Fruit fly (Drosophila melanogaster) whole organism, embryonic: ENCODE data around the gene CG5071.
A peak's percentile ranks its signal among the peaks of the same experiment; 100 is the strongest.

Experiments
- Adf1 ChIP-seq: fragments of 200-800 bp; sonication (Bioruptor generic); IDR thresholded peaks from 2 replicates; pipeline ENCODE4 v1.3.6; 2022; ENCODE audit warnings: missing biosample characterization, missing genetic modification characterization
- Asciz ChIP-seq: fragments of 200-800 bp; sonication (Bioruptor generic); optimal IDR thresholded peaks from 2 replicates; lab custom pipeline; 2017; ENCODE audit warnings: missing biosample characterization, mild to moderate bottlenecking, missing genetic modification characterization, missing genetic modification reagents
- CG10959 ChIP-seq: fragments of 200-800 bp; sonication (Bioruptor generic); IDR thresholded peaks from 2 replicates; pipeline ENCODE4 v1.3.6; 2022; ENCODE audit warnings: missing biosample characterization, missing genetic modification characterization
- CG11247 ChIP-seq: fragments of 200-800 bp; sonication (Bioruptor generic); IDR thresholded peaks from 2 replicates; pipeline ENCODE4 v1.3.6; 2022; ENCODE audit warnings: missing biosample characterization, missing genetic modification characterization
- CG12071 ChIP-seq: fragments of 200-800 bp; sonication (Bioruptor generic); optimal IDR thresholded peaks from 3 replicates; lab custom pipeline; 2018; ENCODE audit warnings: missing biosample characterization, mild to moderate bottlenecking, missing genetic modification characterization
- CG13624 ChIP-seq: fragments of 200-800 bp; sonication (Bioruptor generic); optimal IDR thresholded peaks from 2 replicates; lab custom pipeline; 2016; ENCODE audit warnings: missing biosample characterization, missing genetic modification characterization
- CG14667 ChIP-seq: fragments of 200-800 bp; sonication (Bioruptor generic); IDR thresholded peaks from 2 replicates; pipeline ENCODE4 v1.3.6; 2022; ENCODE audit warnings: missing biosample characterization, missing genetic modification characterization
- CG15269 ChIP-seq: fragments of 200-800 bp; sonication (Bioruptor generic); optimal IDR thresholded peaks from 2 replicates; lab custom pipeline; 2018; ENCODE audit warnings: missing biosample characterization, mild to moderate bottlenecking, missing genetic modification characterization, moderate library complexity
- CG16815 ChIP-seq: fragments of 200-800 bp; sonication (Bioruptor generic); optimal IDR thresholded peaks from 3 replicates; lab custom pipeline; 2017; ENCODE audit warnings: missing biosample characterization, mild to moderate bottlenecking, missing genetic modification characterization
- CG17802 ChIP-seq: fragments of 200-800 bp; sonication (Bioruptor generic); optimal IDR thresholded peaks from 2 replicates; lab custom pipeline; 2018; ENCODE audit warnings: missing biosample characterization, mild to moderate bottlenecking, missing genetic modification characterization, moderate library complexity
- CG18262 ChIP-seq: fragments of 200-800 bp; optimal IDR thresholded peaks from 3 replicates; lab custom pipeline; 2019; ENCODE audit warnings: missing biosample characterization, mild to moderate bottlenecking, missing genetic modification characterization, moderate library complexity
- CG2678 ChIP-seq: fragments of 200-800 bp; sonication (Bioruptor generic); optimal IDR thresholded peaks from 3 replicates; lab custom pipeline; 2019; ENCODE audit warnings: missing biosample characterization, mild to moderate bottlenecking, missing genetic modification characterization, moderate library complexity
- CG3065 ChIP-seq: fragments of 200-800 bp; sonication (Bioruptor generic); optimal IDR thresholded peaks from 2 replicates; lab custom pipeline; 2016; ENCODE audit warnings: missing biosample characterization, missing genetic modification characterization
- CG3163 ChIP-seq: fragments of 200-800 bp; sonication (Bioruptor generic); optimal IDR thresholded peaks from 3 replicates; lab custom pipeline; 2016; ENCODE audit warnings: missing biosample characterization, missing genetic modification characterization
- CG33213 ChIP-seq: fragments of 200-800 bp; sonication (Bioruptor generic); optimal IDR thresholded peaks from 3 replicates; lab custom pipeline; 2016; ENCODE audit warnings: missing biosample characterization, missing genetic modification characterization
- CG42726 ChIP-seq: fragments of 200-800 bp; sonication (Bioruptor generic); IDR thresholded peaks from 2 replicates; pipeline ENCODE4 v1.3.6; 2022; ENCODE audit warnings: missing biosample characterization, missing genetic modification characterization; ENCODE audit not compliant: partially characterized antibody
- CG4730 ChIP-seq: fragments of 200-800 bp; sonication (Bioruptor generic); IDR thresholded peaks from 2 replicates; pipeline ENCODE4 v1.3.6; 2022; ENCODE audit warnings: missing biosample characterization, missing genetic modification characterization
- CG7271 ChIP-seq: fragments of 200-800 bp; sonication (Bioruptor generic); optimal IDR thresholded peaks from 2 replicates; lab custom pipeline; 2018; ENCODE audit warnings: missing biosample characterization, mild to moderate bottlenecking, missing genetic modification characterization, moderate library complexity
- CG8765 ChIP-seq: fragments of 200-800 bp; sonication (Bioruptor generic); IDR thresholded peaks from 2 replicates; pipeline ENCODE4 v1.3.6; 2022; ENCODE audit warnings: missing biosample characterization, missing genetic modification characterization
- CG8944 ChIP-seq: fragments of 200-800 bp; sonication (Bioruptor generic); optimal IDR thresholded peaks from 3 replicates; lab custom pipeline; 2016; ENCODE audit warnings: missing biosample characterization, missing genetic modification characterization
- CG9437 ChIP-seq: fragments of 200-800 bp; sonication (Bioruptor generic); optimal IDR thresholded peaks from 2 replicates; lab custom pipeline; 2018; ENCODE audit warnings: missing biosample characterization, mild to moderate bottlenecking, missing genetic modification characterization
- CrebB ChIP-seq: fragments of 200-800 bp; sonication (Bioruptor generic); optimal IDR thresholded peaks from 3 replicates; lab custom pipeline; 2018; ENCODE audit warnings: missing biosample characterization, mild to moderate bottlenecking, missing genetic modification characterization
- D ChIP-seq, 2 experiments: fragments of 200-800 bp in 1 of 2; fragments of >200 bp in 1 of 2; sonication (Bioruptor generic) in 1 of 2; optimal IDR thresholded peaks; 2 replicates in 1 of 2; 3 replicates in 1 of 2; lab custom pipeline; 2017; ENCODE audit warnings: mild to moderate bottlenecking in 1 of 2, missing biosample characterization in 1 of 2, missing genetic modification characterization in 1 of 2, missing genetic modification reagents in 1 of 2
- Dip2 ChIP-seq: fragments of 200-800 bp; sonication (Bioruptor generic); IDR thresholded peaks from 2 replicates; pipeline ENCODE4 v1.3.6; 2022; ENCODE audit warnings: missing biosample characterization, missing genetic modification characterization
- Doc2 ChIP-seq: fragments of 200-800 bp; sonication (Bioruptor generic); IDR thresholded peaks from 2 replicates; pipeline ENCODE4 v1.3.6; 2022; ENCODE audit warnings: missing biosample characterization, missing genetic modification characterization
- Ets65A ChIP-seq: fragments of 200-800 bp; sonication (Bioruptor generic); peaks from one replicate; lab custom pipeline; 2016; ENCODE audit warnings: missing biosample characterization, missing genetic modification characterization
- Ets97D ChIP-seq: fragments of 200-800 bp; sonication (Bioruptor generic); optimal IDR thresholded peaks from 3 replicates; lab custom pipeline; 2016; ENCODE audit warnings: missing biosample characterization, missing genetic modification characterization
- Fer3 ChIP-seq: fragments of 200-800 bp; sonication (Bioruptor generic); optimal IDR thresholded peaks from 2 replicates; lab custom pipeline; 2018; ENCODE audit warnings: missing biosample characterization, mild to moderate bottlenecking, missing genetic modification characterization, moderate library complexity
- HLH54F ChIP-seq: fragments of 200-800 bp; sonication (Bioruptor generic); optimal IDR thresholded peaks from 3 replicates; lab custom pipeline; 2016; ENCODE audit warnings: missing biosample characterization, missing genetic modification characterization
- Med ChIP-seq: fragments of 200-800 bp; sonication (Bioruptor generic); peaks from one replicate; lab custom pipeline; 2016; ENCODE audit warnings: missing biosample characterization, missing genetic modification characterization, mild to moderate bottlenecking, inconsistent platforms, moderate library complexity
- Myb ChIP-seq: fragments of 200-800 bp; sonication (Bioruptor generic); optimal IDR thresholded peaks from 2 replicates; lab custom pipeline; 2016; ENCODE audit warnings: missing biosample characterization, missing genetic modification characterization
- ac ChIP-seq: fragments of 200-800 bp; sonication (Bioruptor generic); optimal IDR thresholded peaks from 3 replicates; lab custom pipeline; 2017; ENCODE audit warnings: missing biosample characterization, mild to moderate bottlenecking, missing genetic modification characterization
- ash1 ChIP-seq: fragments of 200-800 bp; sonication (Bioruptor generic); optimal IDR thresholded peaks from 2 replicates; lab custom pipeline; 2018; ENCODE audit warnings: missing biosample characterization, mild to moderate bottlenecking, missing genetic modification characterization
- ewg ChIP-seq: fragments of 200-800 bp; sonication (Bioruptor generic); optimal IDR thresholded peaks from 3 replicates; lab custom pipeline; 2017; ENCODE audit warnings: mild to moderate bottlenecking, missing biosample characterization, missing genetic modification reagents, missing genetic modification characterization
- ftz-f1 ChIP-seq: fragments of 200-800 bp; sonication (Bioruptor generic); optimal IDR thresholded peaks from 2 replicates; lab custom pipeline; 2016; ENCODE audit warnings: missing biosample characterization, missing genetic modification characterization
- fu2 ChIP-seq: fragments of 200-800 bp; sonication (Bioruptor generic); optimal IDR thresholded peaks from 2 replicates; lab custom pipeline; 2016; ENCODE audit warnings: missing biosample characterization, missing genetic modification characterization
- hth ChIP-seq: fragments of >200 bp; optimal IDR thresholded peaks from 2 replicates; lab custom pipeline; 2017; ENCODE audit warnings: inconsistent platforms
- jigr1 ChIP-seq: fragments of 200-800 bp; sonication (Bioruptor generic); IDR thresholded peaks from 3 replicates; pipeline ENCODE4 v1.3.6; 2022; ENCODE audit warnings: missing biosample characterization, missing genetic modification characterization
- jumu ChIP-seq: fragments of 200-800 bp; sonication (Bioruptor generic); optimal IDR thresholded peaks from 3 replicates; lab custom pipeline; 2016; ENCODE audit warnings: missing biosample characterization, missing genetic modification characterization
- ken ChIP-seq: fragments of 200-800 bp; sonication (Bioruptor generic); IDR thresholded peaks from 3 replicates; pipeline ENCODE4 v1.3.6; 2022; ENCODE audit warnings: missing biosample characterization, missing genetic modification characterization
- kni ChIP-seq: fragments of 200-800 bp; sonication (Bioruptor generic); optimal IDR thresholded peaks from 3 replicates; lab custom pipeline; 2017; ENCODE audit warnings: mild to moderate bottlenecking, missing biosample characterization, missing genetic modification reagents, missing genetic modification characterization
- lbe ChIP-seq: fragments of 200-800 bp; sonication (Bioruptor generic); optimal IDR thresholded peaks from 2 replicates; lab custom pipeline; 2016; ENCODE audit warnings: missing biosample characterization, mild to moderate bottlenecking, missing genetic modification characterization
- lola ChIP-seq, 3 experiments: fragments of >200 bp in 2 of 3; fragments of 200-800 bp in 1 of 3; sonication (Bioruptor generic) in 1 of 3; optimal IDR thresholded peaks; 2 replicates each; lab custom pipeline; 2017 to 2019; ENCODE audit warnings: missing biosample characterization in 3 of 3, missing genetic modification characterization in 3 of 3, mild to moderate bottlenecking in 1 of 3, moderate library complexity in 1 of 3
- run ChIP-seq: fragments of 200-800 bp; sonication (Bioruptor generic); optimal IDR thresholded peaks from 3 replicates; lab custom pipeline; 2018; ENCODE audit warnings: missing biosample characterization, mild to moderate bottlenecking, missing genetic modification characterization
- sisA ChIP-seq: fragments of 200-800 bp; sonication (Bioruptor generic); IDR thresholded peaks from 2 replicates; pipeline ENCODE4 v1.3.6; 2022; ENCODE audit warnings: missing biosample characterization, missing genetic modification characterization
- sr ChIP-seq: fragments of 200-800 bp; sonication (Bioruptor generic); IDR thresholded peaks from 3 replicates; pipeline ENCODE4 v1.3.6; 2022; ENCODE audit warnings: missing biosample characterization, missing genetic modification characterization
- ttk ChIP-seq: fragments of 200-800 bp; sonication (Bioruptor generic); IDR thresholded peaks from 2 replicates; pipeline ENCODE4 v2.1.2; 2022; ENCODE audit warnings: missing biosample characterization, missing genetic modification characterization
- unc-4 ChIP-seq: fragments of 200-800 bp; sonication (Bioruptor generic); IDR thresholded peaks from 2 replicates; pipeline ENCODE4 v1.3.6; 2022; ENCODE audit warnings: missing biosample characterization, missing genetic modification characterization; ENCODE audit not compliant: partially characterized antibody
- vfl ChIP-seq: fragments of 200-800 bp; sonication (Bioruptor generic); optimal IDR thresholded peaks from 2 replicates; lab custom pipeline; 2016; ENCODE audit warnings: missing biosample characterization, missing genetic modification characterization
- zfh1 ChIP-seq: fragments of 200-800 bp; sonication (Bioruptor generic); IDR thresholded peaks from 3 replicates; pipeline ENCODE4 v1.3.6; 2022; ENCODE audit warnings: missing biosample characterization, missing genetic modification characterization

Gene CG5071

DNA sequence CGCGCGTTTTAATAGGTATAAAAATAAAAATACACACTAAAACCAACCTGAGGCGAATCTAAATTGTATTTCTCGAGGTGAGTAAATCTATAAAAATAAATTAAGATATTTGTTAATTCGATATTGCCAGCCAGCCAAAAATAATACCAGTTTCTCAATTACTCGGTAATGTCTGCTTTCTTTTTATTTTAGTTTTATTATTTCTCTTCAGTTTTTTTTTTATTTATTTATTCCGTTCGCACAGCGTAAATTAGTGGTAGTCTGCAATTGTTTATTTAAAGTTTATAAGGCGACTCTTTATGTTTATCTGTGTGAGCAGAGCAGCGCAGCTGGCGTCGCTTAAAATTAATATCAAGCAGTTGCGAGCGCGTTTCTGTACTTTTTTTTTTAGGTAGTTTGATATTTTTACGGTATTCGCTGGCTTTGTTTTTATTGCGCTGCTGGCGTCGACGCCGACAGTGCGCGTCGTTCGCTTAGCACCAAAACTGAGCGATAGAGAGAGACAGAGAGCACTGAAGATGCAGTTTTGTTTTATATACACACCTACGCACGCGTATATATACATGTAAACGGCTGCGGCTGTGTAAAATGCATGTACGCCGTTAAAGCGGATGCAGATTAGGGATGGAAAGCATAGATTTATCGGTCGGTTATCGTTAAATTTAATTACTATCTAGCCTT, 29.5 kb downstream of the CG5071 start (continued):
- TF ChIP-seq CG18262 (tag; lab: Kevin White, UChicago) (peak; percentile 43), Med (GFP tag; lab: Kevin White, UChicago) (peak; percentile 82), Ets65A (GFP tag; lab: Kevin White, UChicago) (peak; percentile 88), Doc2 (GFP tag; lab: Robert Waterston, UW) (no peak), CG17802 (tag; lab: Kevin White, UChicago) (no peak), zfh1 (GFP tag; lab: Robert Waterston, UW) (peak; percentile 62; the same call in 2 of the 3 replicates), Fer3 (tag; lab: Kevin White, UChicago) (no peak), Asciz (GFP tag; lab: Kevin White, UChicago) (peak; percentile 39), ac (GFP tag; lab: Kevin White, UChicago) (no peak), sr (peak; percentile 97), CG13624 (GFP tag; lab: Kevin White, UChicago) (peak; percentile 34), kni (GFP tag; lab: Kevin White, UChicago) (peak; percentile 85), unc-4 (GFP tag; lab: Robert Waterston, UW) (peak; percentile 25; the same call in 1 of the 2 replicates), CG42726 (GFP tag; lab: Robert Waterston, UW) (no peak; the same call in 1 of the 2 replicates), jigr1 (GFP tag; lab: Robert Waterston, UW) (no peak), CG33213 (GFP tag; lab: Kevin White, UChicago) (peak; percentile 12), CG10959 (GFP tag; lab: Robert Waterston, UW) (no peak), Ets97D (peak; percentile 85), ttk (GFP tag; lab: Robert Waterston, UW) (no peak), vfl (GFP tag; lab: Kevin White, UChicago) (no peak), ken (0 out of 3 replicates have a peak, but pooled peaks have one; percentile 11), Myb (GFP tag; lab: Kevin White, UChicago) (peak; percentile 13), CG8765 (GFP tag; lab: Robert Waterston, UW) (no peak), CG7271 (tag; lab: Kevin White, UChicago) (no peak), D (optimal IDR thresholded peaks at IDR 0.05; lab: Kevin White, UChicago) (no peak), D (GFP tag; optimal IDR thresholded peaks at IDR 0.05; lab: Kevin White, UChicago) (no peak), hth (lab: Kevin White, UChicago) (no peak), CG11247 (GFP tag; lab: Robert Waterston, UW) (peak; percentile 26; the same call in 1 of the 2 replicates), Adf1 (GFP tag; lab: Robert Waterston, UW) (peak; percentile 98), CG12071 (GFP tag; lab: Kevin White, UChicago) (no peak), sisA (GFP tag; lab: Robert Waterston, UW) (no peak), CG16815 (GFP tag; lab: Kevin White, UChicago) (no peak), CG2678 (no peak), HLH54F (GFP tag; lab: Kevin White, UChicago) (no peak), CG3065 (GFP tag; lab: Kevin White, UChicago) (no peak), lola (GFP tag; optimal IDR thresholded peaks at IDR 0.05; lab: Kevin White, UChicago) (no peak), CG15269 (peak; percentile 19), CG8944 (GFP tag; lab: Kevin White, UChicago) (no peak), jumu (GFP tag; lab: Kevin White, UChicago) (no peak), Dip2 (no peak), ewg (GFP tag; lab: Kevin White, UChicago) (peak; percentile 70), ash1 (no peak), run (tag; lab: Kevin White, UChicago) (no peak), CrebB (no peak), CG14667 (GFP tag; lab: Robert Waterston, UW) (no peak), CG9437 (GFP tag; lab: Kevin White, UChicago) (no peak), ftz-f1 (GFP tag; lab: Kevin White, UChicago) (peak; percentile 39), fu2 (GFP tag; lab: Kevin White, UChicago) (no peak), CG3163 (GFP tag; lab: Kevin White, UChicago) (no peak), lbe (GFP tag; lab: Kevin White, UChicago) (no peak), CG4730 (GFP tag; lab: Robert Waterston, UW) (no peak)
